Worm (Caenorhabditis elegans) whole organism, early embryonic: ENCODE data around the gene Y17G7B.23.

ENCODE experiments used
- ama-1 ChIP-seq: fragments of 150-350 bp; optimal IDR thresholded peaks from 2 replicates; lab custom pipeline; 2014
- ceh-13 ChIP-seq: fragments of 200-800 bp; sonication (Bioruptor generic); optimal IDR thresholded peaks from 2 replicates; lab custom pipeline; 2018; ENCODE audit warnings: mild to moderate bottlenecking, missing genetic modification characterization, missing compliant biosample characterization
- ets-7 ChIP-seq: sonication (generic microtip); optimal IDR thresholded peaks from 2 replicates; lab custom pipeline; 2016; ENCODE audit warnings: missing genotype, missing genetic modification characterization, missing compliant biosample characterization
- flt-1 ChIP-seq: fragments of 200-800 bp; sonication (Bioruptor generic); IDR thresholded peaks from 2 replicates; pipeline ENCODE4 v1.3.6; 2022; ENCODE audit warnings: missing genetic modification characterization, missing compliant biosample characterization
- hnd-1 ChIP-seq: sonication (generic microtip); optimal IDR thresholded peaks from 2 replicates; lab custom pipeline; 2016; ENCODE audit warnings: missing genetic modification characterization, missing compliant biosample characterization
- scrt-1 ChIP-seq: fragments of 200-800 bp; sonication (Bioruptor generic); IDR thresholded peaks from 2 replicates; pipeline ENCODE4 v1.3.6; 2022; ENCODE audit warnings: missing genetic modification characterization, missing compliant biosample characterization
- sea-1 ChIP-seq: fragments of 200-800 bp; sonication (Bioruptor generic); conservative IDR thresholded peaks from 2 replicates; pipeline ENCODE4 v1.3.6; 2022; ENCODE audit warnings: missing genetic modification characterization, missing compliant biosample characterization
- tbx-11 ChIP-seq: fragments of 200-800 bp; sonication (Bioruptor generic); IDR thresholded peaks from 2 replicates; pipeline ENCODE4 v1.3.6; 2022; ENCODE audit warnings: missing genetic modification characterization, missing compliant biosample characterization
- tbx-37 ChIP-seq: fragments of 200-800 bp; sonication (Bioruptor generic); conservative IDR thresholded peaks from 2 replicates; pipeline ENCODE4 v1.3.6; 2022; ENCODE audit warnings: missing genetic modification reagents, missing genetic modification characterization, missing compliant biosample characterization
- tra-4 ChIP-seq: sonication (generic microtip); optimal IDR thresholded peaks from 2 replicates; lab custom pipeline; 2017; ENCODE audit warnings: missing genetic modification characterization, missing compliant biosample characterization

DNA sequence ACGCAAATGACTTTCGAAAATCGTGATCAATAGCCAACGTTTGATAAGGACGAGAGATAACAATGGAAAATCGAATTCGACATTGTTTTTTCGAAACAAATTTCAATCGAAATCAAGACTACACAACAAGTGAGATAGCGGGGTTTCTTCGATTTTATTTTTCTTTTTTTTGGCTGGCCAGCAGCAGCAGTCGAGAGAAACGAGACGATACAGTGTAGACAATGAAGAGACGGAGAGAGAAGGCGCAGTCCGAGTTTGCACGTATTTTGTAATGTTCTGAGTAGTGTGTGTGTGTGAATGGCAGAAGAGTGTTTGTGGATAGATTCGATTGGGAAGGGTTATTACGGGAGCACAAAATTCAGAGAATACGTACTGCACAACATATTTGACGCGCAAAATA is 41.2 kb downstream of the Y17G7B.23 start:
- TF ChIP-seq sea-1 (GFP tag; lab: Robert Waterston, UW) (no peak), ceh-13 (GFP tag; lab: Kevin White, UChicago) (no peak), ama-1 (lab: Kevin White, UChicago) (no peak), tbx-37 (GFP tag; lab: Robert Waterston, UW) (no peak), scrt-1 (GFP tag; lab: Robert Waterston, UW) (no peak), ets-7 (tag; lab: Kevin White, UChicago) (no peak), tbx-11 (GFP tag; lab: Robert Waterston, UW) (no peak), hnd-1 (no peak), flt-1 (GFP tag; lab: Robert Waterston, UW) (no peak), tra-4 (tag; lab: Kevin White, UChicago) (no peak)
